Worm (Caenorhabditis elegans) whole organism, L2 larva: ENCODE data around the gene C07A9.9.
A peak's percentile ranks its signal among the peaks of the same experiment; 100 is the strongest.

Source experiments
- C34F6.9 ChIP-seq: fragments of 150-350 bp; optimal IDR thresholded peaks from 2 replicates; lab custom pipeline; 2014; ENCODE audit warnings: missing biosample characterization, missing genetic modification characterization
- aly-2 ChIP-seq: fragments of 150-350 bp; optimal IDR thresholded peaks from 2 replicates; lab custom pipeline; 2014; ENCODE audit warnings: missing biosample characterization, missing genetic modification characterization
- ama-1 ChIP-seq: fragments of 150-350 bp; optimal IDR thresholded peaks from 2 replicates; lab custom pipeline; 2018; ENCODE audit warnings: inconsistent platforms
- ceh-16 ChIP-seq: fragments of 150-350 bp; optimal IDR thresholded peaks from 2 replicates; lab custom pipeline; 2014; ENCODE audit warnings: missing biosample characterization, missing genetic modification characterization
- ceh-82 ChIP-seq: fragments of 150-350 bp; optimal IDR thresholded peaks from 2 replicates; lab custom pipeline; 2014; ENCODE audit warnings: missing biosample characterization, missing genetic modification characterization
- dmd-4 ChIP-seq: sonication (generic microtip); optimal IDR thresholded peaks from 2 replicates; lab custom pipeline; 2017; ENCODE audit warnings: missing biosample characterization, missing genetic modification characterization
- gmeb-1 ChIP-seq: fragments of 150-350 bp; optimal IDR thresholded peaks from 2 replicates; lab custom pipeline; 2014; ENCODE audit warnings: missing biosample characterization, missing genetic modification characterization
- nhr-11 ChIP-seq: fragments of 150-350 bp; optimal IDR thresholded peaks from 2 replicates; lab custom pipeline; 2014; ENCODE audit warnings: missing biosample characterization, missing genetic modification characterization
- nhr-12 ChIP-seq: fragments of 150-350 bp; optimal IDR thresholded peaks from 2 replicates; lab custom pipeline; 2014; ENCODE audit warnings: missing biosample characterization, missing genetic modification characterization
- nhr-6 ChIP-seq: fragments of 150-350 bp; optimal IDR thresholded peaks from 2 replicates; lab custom pipeline; 2014; ENCODE audit warnings: missing biosample characterization, missing genetic modification characterization
- skn-1 ChIP-seq: sonication (generic microtip); optimal IDR thresholded peaks from 2 replicates; lab custom pipeline; 2017; ENCODE audit warnings: missing biosample characterization, missing genetic modification characterization
- snpc-4 ChIP-seq: fragments of 150-350 bp; optimal IDR thresholded peaks from 2 replicates; lab custom pipeline; 2014; ENCODE audit warnings: missing biosample characterization, missing genetic modification characterization
- unc-39 ChIP-seq: fragments of 150-350 bp; optimal IDR thresholded peaks from 2 replicates; lab custom pipeline; 2014; ENCODE audit warnings: missing biosample characterization, missing genetic modification characterization
- unc-55 ChIP-seq: fragments of 150-350 bp; sonication (generic microtip); optimal IDR thresholded peaks from 3 replicates; lab custom pipeline; 2014; ENCODE audit warnings: missing biosample characterization, missing genetic modification reagents, missing genetic modification characterization
- zag-1 ChIP-seq: fragments of 150-350 bp; optimal IDR thresholded peaks from 2 replicates; lab custom pipeline; 2014; ENCODE audit warnings: missing biosample characterization, missing genetic modification characterization

C07A9.9 gene

ce11 chrIII:9615114-9615513, 52.3 kb downstream of the C07A9.9 start:
- TF ChIP-seq dmd-4 (tag; lab: Kevin White, UChicago) = no peak
- TF ChIP-seq snpc-4 (tag; lab: Kevin White, UChicago) = no peak
- TF ChIP-seq skn-1 = no peak
- no peak for TF ChIP-seq ceh-16 (tag; lab: Kevin White, UChicago)
- no peak for TF ChIP-seq aly-2
- TF ChIP-seq nhr-11 (tag; lab: Kevin White, UChicago) = no peak
- TF ChIP-seq ama-1 (lab: Kevin White, UChicago) = no peak
- no peak for TF ChIP-seq zag-1 (tag; lab: Kevin White, UChicago)
- TF ChIP-seq unc-39 (tag; lab: Kevin White, UChicago) = no peak
- no peak for TF ChIP-seq nhr-12
- no peak for TF ChIP-seq nhr-6 (tag; lab: Kevin White, UChicago)
- no peak for TF ChIP-seq unc-55 (GFP tag; lab: Kevin White, UChicago)

ce11 chrIII:9614211-9614610, 53.2 kb downstream of the C07A9.9 start, which contains the start of the genes pri-1 and F58A4.6:
Gene pri-1 (minus strand): TSS chrIII:9614281.
Gene F58A4.6 (plus strand): TSS chrIII:9614482.
- TF ChIP-seq ceh-82 (tag; lab: Kevin White, UChicago) (no peak), gmeb-1 (tag; lab: Kevin White, UChicago) (peak; percentile 84), C34F6.9 (tag; lab: Kevin White, UChicago) (peak; percentile 68)
